Worm (Caenorhabditis elegans) whole organism, mixed stage, embryonic: ENCODE results near the gene mmcm-1.
A peak's percentile ranks its signal among the peaks of the same experiment; 100 is the strongest.

Source experiments
- ceh-39 ChIP-seq: fragments of 150-350 bp; optimal IDR thresholded peaks from 2 replicates; lab custom pipeline; 2014; ENCODE audit warnings: missing biosample characterization, missing genetic modification characterization
- hlh-1 ChIP-seq: fragments of 150-350 bp; optimal IDR thresholded peaks from 2 replicates; lab custom pipeline; 2014; ENCODE audit warnings: missing biosample characterization, missing genetic modification reagents, missing genetic modification characterization
- nhr-28 ChIP-seq: fragments of 150-350 bp; optimal IDR thresholded peaks from 2 replicates; lab custom pipeline; 2014; ENCODE audit warnings: missing biosample characterization, missing genetic modification characterization
- nhr-76 ChIP-seq: sonication (generic microtip); optimal IDR thresholded peaks from 2 replicates; lab custom pipeline; 2017; ENCODE audit warnings: missing biosample characterization, missing genetic modification characterization
- unc-39 ChIP-seq: fragments of 150-350 bp; optimal IDR thresholded peaks from 2 replicates; lab custom pipeline; 2014; ENCODE audit warnings: missing biosample characterization, missing genetic modification characterization
- zip-8 ChIP-seq: fragments of 150-350 bp; optimal IDR thresholded peaks from 2 replicates; lab custom pipeline; 2014; ENCODE audit warnings: missing biosample characterization, missing genetic modification characterization
- ztf-11 ChIP-seq: fragments of 150-350 bp; optimal IDR thresholded peaks from 2 replicates; lab custom pipeline; 2014; ENCODE audit warnings: missing biosample characterization, missing genetic modification characterization

DNA sequence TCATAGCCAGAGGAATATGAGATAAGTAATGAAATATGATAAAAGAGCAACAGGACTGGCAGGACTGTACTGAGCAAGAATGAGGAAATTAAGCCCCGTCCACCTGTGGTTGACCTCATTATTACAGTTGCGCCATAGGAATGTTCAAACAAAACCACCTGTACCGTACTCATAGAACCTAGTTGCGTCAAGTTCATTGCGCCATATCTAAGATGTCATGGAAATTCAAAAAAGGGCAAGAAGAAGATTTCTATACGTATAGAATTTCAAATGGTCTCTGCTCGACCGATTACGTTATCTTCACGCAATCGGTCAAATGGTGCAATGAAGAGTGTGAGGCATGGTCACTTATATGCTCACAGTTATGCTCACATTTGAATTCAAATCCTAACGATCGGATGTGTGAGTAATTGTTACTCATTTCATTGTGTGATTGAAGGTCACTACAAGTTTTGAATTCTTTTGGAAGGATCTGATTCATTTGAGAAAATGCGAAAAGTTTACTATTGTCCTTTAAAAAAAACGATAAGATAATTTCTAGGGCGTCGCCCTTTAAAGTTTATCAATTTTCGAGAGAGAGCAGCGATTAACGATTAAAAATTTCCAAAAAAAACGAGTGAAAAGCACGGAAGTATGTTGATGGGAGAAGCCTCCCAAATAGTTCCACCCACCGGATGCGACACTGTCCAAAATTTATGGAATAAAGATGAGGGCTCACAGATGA, 35.6 kb downstream of the mmcm-1 start:
- TF ChIP-seq ceh-39 (tag; lab: Kevin White, UChicago) (no peak), hlh-1 (tag; lab: Kevin White, UChicago) (no peak), ztf-11 (tag; lab: Kevin White, UChicago) (no peak), zip-8 (tag; lab: Kevin White, UChicago) (peak; percentile 79), unc-39 (tag; lab: Kevin White, UChicago) (no peak), nhr-28 (no peak), nhr-76 (no peak)
